Worm (Caenorhabditis elegans) whole organism, mixed stage, embryonic: ENCODE results near the gene sri-1.

Experiments
- hlh-1 ChIP-seq: fragments of 150-350 bp; optimal IDR thresholded peaks from 2 replicates; lab custom pipeline; 2014; ENCODE audit warnings: missing biosample characterization, missing genetic modification reagents, missing genetic modification characterization
- pha-4 ChIP-seq: fragments of 150-350 bp; optimal IDR thresholded peaks from 2 replicates; lab custom pipeline; 2018; ENCODE audit warnings: missing biosample characterization, missing genetic modification reagents, missing genetic modification characterization
- unc-62 ChIP-seq: fragments of 150-350 bp; optimal IDR thresholded peaks from 2 replicates; lab custom pipeline; 2014; ENCODE audit warnings: missing biosample characterization, missing genetic modification reagents, missing genetic modification characterization

DNA sequence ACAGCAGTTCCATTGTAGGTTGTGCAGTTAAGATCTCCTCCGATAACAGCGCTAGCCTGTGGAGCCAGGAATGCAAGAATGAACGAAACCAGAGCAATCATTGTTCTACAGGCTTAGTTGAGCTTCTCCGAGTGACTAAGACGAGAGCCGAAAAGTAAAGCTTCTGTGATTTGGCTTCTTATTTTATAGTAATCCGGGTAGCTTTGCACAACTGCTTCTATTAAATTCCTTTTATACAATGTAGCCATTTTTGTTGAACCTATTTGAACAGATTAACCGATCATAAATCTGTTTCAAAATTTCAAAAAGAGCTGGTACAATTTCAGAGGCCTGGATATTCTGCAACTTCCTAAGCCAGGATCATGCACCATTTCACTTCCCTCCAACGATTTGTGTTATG, 50.0 kb downstream of the sri-1 start, which contains the start of gene F35E8.9:
- TF ChIP-seq pha-4 (tag; lab: Kevin White, UChicago): no peak
- no peak for TF ChIP-seq hlh-1
- no peak for TF ChIP-seq unc-62 (GFP tag; lab: Kevin White, UChicago)
